Fruit fly (Drosophila melanogaster) whole organism, embryonic: ENCODE results near the gene CG31809.

Experiments
- Blimp-1 ChIP-seq: fragments of 200-800 bp; sonication (Bioruptor generic); optimal IDR thresholded peaks from 3 replicates; lab custom pipeline; 2018; ENCODE audit warnings: missing biosample characterization, missing genetic modification characterization, mild to moderate bottlenecking, moderate library complexity, missing genetic modification reagents
- CG10267 ChIP-seq: fragments of 200-800 bp; sonication (Bioruptor generic); optimal IDR thresholded peaks from 2 replicates; lab custom pipeline; 2018; ENCODE audit warnings: missing biosample characterization, mild to moderate bottlenecking, missing genetic modification characterization, moderate library complexity
- CG10543 ChIP-seq: fragments of 200-800 bp; sonication (Bioruptor generic); optimal IDR thresholded peaks from 3 replicates; lab custom pipeline; 2017; ENCODE audit warnings: missing biosample characterization, mild to moderate bottlenecking, missing genetic modification characterization, moderate library complexity
- CG11504 ChIP-seq: fragments of 200-800 bp; sonication (Bioruptor generic); optimal IDR thresholded peaks from 3 replicates; lab custom pipeline; 2019; ENCODE audit warnings: missing biosample characterization, mild to moderate bottlenecking, missing genetic modification characterization, moderate library complexity
- CG11560 ChIP-seq: fragments of 200-800 bp; sonication (Bioruptor generic); IDR thresholded peaks from 3 replicates; pipeline ENCODE4 v1.3.6; 2022; ENCODE audit warnings: missing biosample characterization, missing genetic modification characterization
- CG12236 ChIP-seq: fragments of 200-800 bp; sonication (Bioruptor generic); optimal IDR thresholded peaks from 2 replicates; lab custom pipeline; 2016; ENCODE audit warnings: missing biosample characterization, missing genetic modification characterization
- CG12942 ChIP-seq: fragments of 200-800 bp; sonication (Bioruptor generic); optimal IDR thresholded peaks from 3 replicates; lab custom pipeline; 2016; ENCODE audit warnings: missing biosample characterization, missing genetic modification characterization
- CG17186 ChIP-seq: fragments of 200-800 bp; sonication (Bioruptor generic); optimal IDR thresholded peaks from 3 replicates; lab custom pipeline; 2017; ENCODE audit warnings: missing biosample characterization, missing genetic modification reagents, missing genetic modification characterization
- CG17359 ChIP-seq: fragments of 200-800 bp; sonication (Bioruptor generic); optimal IDR thresholded peaks from 3 replicates; lab custom pipeline; 2018; ENCODE audit warnings: missing biosample characterization, mild to moderate bottlenecking, missing genetic modification characterization, moderate library complexity
- CG17361 ChIP-seq: fragments of 200-800 bp; sonication (Bioruptor generic); IDR thresholded peaks from 3 replicates; pipeline ENCODE4 v1.3.6; 2022; ENCODE audit warnings: missing biosample characterization, missing genetic modification characterization
- CG17829 ChIP-seq: fragments of 200-800 bp; optimal IDR thresholded peaks from 2 replicates; lab custom pipeline; 2019; ENCODE audit warnings: missing biosample characterization, mild to moderate bottlenecking, missing genetic modification characterization, moderate library complexity
- CG2678 ChIP-seq: fragments of 200-800 bp; sonication (Bioruptor generic); optimal IDR thresholded peaks from 3 replicates; lab custom pipeline; 2019; ENCODE audit warnings: missing biosample characterization, mild to moderate bottlenecking, missing genetic modification characterization, moderate library complexity
- CG2712 ChIP-seq: fragments of 200-800 bp; optimal IDR thresholded peaks from 3 replicates; lab custom pipeline; 2019; ENCODE audit warnings: missing biosample characterization, mild to moderate bottlenecking, missing genetic modification characterization, moderate library complexity
- CG2889 ChIP-seq: fragments of 200-800 bp; sonication (Bioruptor generic); IDR thresholded peaks from 3 replicates; pipeline ENCODE4 v1.3.6; 2022; ENCODE audit warnings: missing biosample characterization, missing genetic modification characterization
- CG30020 ChIP-seq: fragments of 200-800 bp; optimal IDR thresholded peaks from 2 replicates; lab custom pipeline; 2019; ENCODE audit warnings: missing biosample characterization, mild to moderate bottlenecking, missing genetic modification characterization, moderate library complexity
- CG3163 ChIP-seq: fragments of 200-800 bp; sonication (Bioruptor generic); optimal IDR thresholded peaks from 3 replicates; lab custom pipeline; 2016; ENCODE audit warnings: missing biosample characterization, missing genetic modification characterization
- CG32532 ChIP-seq: fragments of 200-800 bp; sonication (Bioruptor generic); IDR thresholded peaks from 2 replicates; pipeline ENCODE4 v1.3.6; 2022; ENCODE audit warnings: missing biosample characterization, missing genetic modification characterization
- CG42726 ChIP-seq: fragments of 200-800 bp; sonication (Bioruptor generic); IDR thresholded peaks from 2 replicates; pipeline ENCODE4 v1.3.6; 2022; ENCODE audit warnings: missing biosample characterization, missing genetic modification characterization; ENCODE audit not compliant: partially characterized antibody
- CG4282 ChIP-seq: fragments of 200-800 bp; sonication (Bioruptor generic); optimal IDR thresholded peaks from 2 replicates; lab custom pipeline; 2016; ENCODE audit warnings: missing biosample characterization, missing genetic modification characterization
- CG4730 ChIP-seq: fragments of 200-800 bp; sonication (Bioruptor generic); IDR thresholded peaks from 2 replicates; pipeline ENCODE4 v1.3.6; 2022; ENCODE audit warnings: missing biosample characterization, missing genetic modification characterization
- CG6254 ChIP-seq: fragments of 200-800 bp; sonication (Bioruptor generic); optimal IDR thresholded peaks from 3 replicates; lab custom pipeline; 2017; ENCODE audit warnings: mild to moderate bottlenecking, missing biosample characterization, missing genetic modification reagents, missing genetic modification characterization
- CG6654 ChIP-seq: fragments of 200-800 bp; sonication (Bioruptor generic); optimal IDR thresholded peaks from 2 replicates; lab custom pipeline; 2017; ENCODE audit warnings: missing biosample characterization, mild to moderate bottlenecking, missing genetic modification characterization
- CG6689 ChIP-seq: fragments of 200-800 bp; sonication (Bioruptor generic); IDR thresholded peaks from 2 replicates; pipeline ENCODE4 v1.3.6; 2022; ENCODE audit warnings: missing biosample characterization, missing genetic modification characterization
- CTCF ChIP-seq: fragments of 200-800 bp; sonication (Bioruptor generic); optimal IDR thresholded peaks from 2 replicates; lab custom pipeline; 2017; ENCODE audit warnings: missing biosample characterization, mild to moderate bottlenecking, missing genetic modification characterization, moderate library complexity
- D19A ChIP-seq: fragments of 200-800 bp; optimal IDR thresholded peaks from 3 replicates; lab custom pipeline; 2019; ENCODE audit warnings: missing biosample characterization, mild to moderate bottlenecking, missing genetic modification characterization, moderate library complexity
- E2f1 ChIP-seq: fragments of 200-800 bp; sonication (Bioruptor generic); IDR thresholded peaks from 2 replicates; pipeline ENCODE4 v1.3.6; 2022; ENCODE audit warnings: missing biosample characterization, missing genetic modification characterization
- Elba2 ChIP-seq: fragments of 200-800 bp; sonication (Bioruptor generic); optimal IDR thresholded peaks from 3 replicates; lab custom pipeline; 2016; ENCODE audit warnings: missing biosample characterization, missing genetic modification characterization
- Ets97D ChIP-seq: fragments of 200-800 bp; sonication (Bioruptor generic); optimal IDR thresholded peaks from 3 replicates; lab custom pipeline; 2016; ENCODE audit warnings: missing biosample characterization, missing genetic modification characterization
- Hr51 ChIP-seq, 2 experiments: fragments of 200-800 bp; sonication (Bioruptor generic); optimal IDR thresholded peaks; 2 replicates in 1 of 2; 3 replicates in 1 of 2; lab custom pipeline; 2016 to 2018; ENCODE audit warnings: missing biosample characterization in 2 of 2, missing genetic modification characterization in 2 of 2, mild to moderate bottlenecking in 1 of 2, moderate library complexity in 1 of 2
- Med ChIP-seq: fragments of 200-800 bp; sonication (Bioruptor generic); peaks from one replicate; lab custom pipeline; 2016; ENCODE audit warnings: missing biosample characterization, missing genetic modification characterization, mild to moderate bottlenecking, inconsistent platforms, moderate library complexity
- PHDP ChIP-seq: fragments of 200-800 bp; sonication (Bioruptor generic); optimal IDR thresholded peaks from 3 replicates; lab custom pipeline; 2018; ENCODE audit warnings: missing biosample characterization, mild to moderate bottlenecking, missing genetic modification characterization, moderate library complexity
- Pdp1 ChIP-seq, 2 experiments: fragments of 200-800 bp; sonication (Bioruptor generic); optimal IDR thresholded peaks; 3 replicates each; lab custom pipeline; 2016; ENCODE audit warnings: missing biosample characterization in 2 of 2, missing genetic modification characterization in 2 of 2, mild to moderate bottlenecking in 1 of 2, moderate library complexity in 1 of 2
- Ptx1 ChIP-seq: fragments of 200-800 bp; sonication (Bioruptor generic); IDR thresholded peaks from 2 replicates; pipeline ENCODE4 v1.3.6; 2022; ENCODE audit warnings: missing biosample characterization, missing genetic modification characterization
- Ssrp ChIP-seq: fragments of 200-800 bp; sonication (Bioruptor generic); optimal IDR thresholded peaks from 2 replicates; lab custom pipeline; 2018; ENCODE audit warnings: missing biosample characterization, mild to moderate bottlenecking, missing genetic modification characterization, moderate library complexity
- amos ChIP-seq: fragments of 200-800 bp; sonication (Bioruptor generic); IDR thresholded peaks from 2 replicates; pipeline ENCODE4 v1.3.6; 2022; ENCODE audit warnings: missing biosample characterization, missing genetic modification characterization; ENCODE audit not compliant: partially characterized antibody
- aop ChIP-seq: fragments of 200-800 bp; sonication (Bioruptor generic); IDR thresholded peaks from 2 replicates; pipeline ENCODE4 v1.3.6; 2022; ENCODE audit warnings: missing biosample characterization, missing genetic modification characterization
- bab2 ChIP-seq: fragments of 200-800 bp; sonication (Bioruptor generic); optimal IDR thresholded peaks from 2 replicates; lab custom pipeline; 2016; ENCODE audit warnings: missing biosample characterization, missing genetic modification characterization
- eyg ChIP-seq: fragments of 200-800 bp; sonication (Bioruptor generic); optimal IDR thresholded peaks from 3 replicates; lab custom pipeline; 2016; ENCODE audit warnings: missing biosample characterization, missing genetic modification characterization
- gcm ChIP-seq: fragments of 200-800 bp; sonication (Bioruptor generic); optimal IDR thresholded peaks from 2 replicates; lab custom pipeline; 2019; ENCODE audit warnings: missing biosample characterization, mild to moderate bottlenecking, missing genetic modification characterization, moderate library complexity
- gem ChIP-seq: fragments of 200-800 bp; sonication (Bioruptor generic); optimal IDR thresholded peaks from 2 replicates; lab custom pipeline; 2019; ENCODE audit warnings: missing biosample characterization, mild to moderate bottlenecking, missing genetic modification characterization, moderate library complexity
- gfzf ChIP-seq: fragments of 200-800 bp; sonication (Bioruptor generic); optimal IDR thresholded peaks from 2 replicates; lab custom pipeline; 2016; ENCODE audit warnings: missing biosample characterization, mild to moderate bottlenecking, missing genetic modification characterization, moderate library complexity
- grau ChIP-seq: fragments of 200-800 bp; optimal IDR thresholded peaks from 3 replicates; lab custom pipeline; 2019; ENCODE audit warnings: missing biosample characterization, mild to moderate bottlenecking, missing genetic modification characterization, moderate library complexity
- h ChIP-seq: fragments of >200 bp; optimal IDR thresholded peaks from 2 replicates; lab custom pipeline; 2017
- pb ChIP-seq: fragments of 200-800 bp; sonication (Bioruptor generic); optimal IDR thresholded peaks from 3 replicates; lab custom pipeline; 2016; ENCODE audit warnings: missing biosample characterization, missing genetic modification characterization
- row ChIP-seq: fragments of 200-800 bp; sonication (Bioruptor generic); IDR thresholded peaks from 3 replicates; pipeline ENCODE4 v1.3.6; 2022; ENCODE audit warnings: missing biosample characterization, missing genetic modification characterization
- slp2 ChIP-seq: fragments of 200-800 bp; sonication (Bioruptor generic); optimal IDR thresholded peaks from 2 replicates; lab custom pipeline; 2016; ENCODE audit warnings: missing biosample characterization, missing genetic modification characterization
- stc ChIP-seq: fragments of 200-800 bp; sonication (Bioruptor generic); IDR thresholded peaks from 2 replicates; pipeline ENCODE4 v1.3.6; 2022; ENCODE audit warnings: missing biosample characterization, missing genetic modification characterization
- stwl ChIP-seq: fragments of 200-800 bp; sonication (Bioruptor generic); optimal IDR thresholded peaks from 3 replicates; lab custom pipeline; 2018; ENCODE audit warnings: missing biosample characterization, mild to moderate bottlenecking, missing genetic modification characterization, moderate library complexity
- unpg ChIP-seq: fragments of 200-800 bp; sonication (Bioruptor generic); optimal IDR thresholded peaks from 3 replicates; lab custom pipeline; 2018; ENCODE audit warnings: missing biosample characterization, mild to moderate bottlenecking, missing genetic modification characterization, moderate library complexity
- usp ChIP-seq: fragments of >200 bp; optimal IDR thresholded peaks from 2 replicates; lab custom pipeline; 2017; ENCODE audit warnings: missing biosample characterization, missing genetic modification characterization

CG31809 gene

dm6 chr2L:16857131-16857530 is 1.4 kb downstream of the CG31809 start:
- TF ChIP-seq CG32532 (no peak), bab2 (no peak), Elba2 (no peak), CTCF (no peak), CG10543 (GFP tag; lab: Kevin White, UChicago) (no peak), E2f1 (GFP tag; lab: Robert Waterston, UW) (no peak), Pdp1 (GFP tag; optimal IDR thresholded peaks at IDR 0.05; lab: Kevin White, UChicago) (no peak), CG6654 (GFP tag; lab: Kevin White, UChicago) (no peak), Ets97D (GFP tag; lab: Kevin White, UChicago) (no peak), grau (tag; lab: Kevin White, UChicago) (no peak), CG4282 (GFP tag; lab: Kevin White, UChicago) (no peak), Ptx1 (no peak), eyg (GFP tag; lab: Kevin White, UChicago) (no peak), pb (no peak), CG12236 (GFP tag; lab: Kevin White, UChicago) (no peak), CG17186 (GFP tag; lab: Kevin White, UChicago) (no peak), amos (GFP tag; lab: Robert Waterston, UW) (no peak), CG6254 (no peak), CG10267 (tag; lab: Kevin White, UChicago) (no peak)

dm6 chr2L:16852318-16852932 is 6.1 kb downstream of the CG31809 start, which contains the start of gene CG31810:
TSS of gene CG31810 (minus strand) at chr2L:16852368.
- TF ChIP-seq CG6689 (GFP tag; lab: Robert Waterston, UW), result no peak
- peak in 1 of 2 experiments; percentile 21 for TF ChIP-seq Hr51 (GFP tag; optimal IDR thresholded peaks at IDR 0.05; lab: Kevin White, UChicago)
- TF ChIP-seq CG12942 (GFP tag; lab: Kevin White, UChicago), result no peak
- peak; percentile 30 for TF ChIP-seq CG2678 (tag; lab: Kevin White, UChicago)
- no peak for TF ChIP-seq CG11560 (tag; lab: Robert Waterston, UW)
- peak; percentile 41 for TF ChIP-seq gem (tag; lab: Kevin White, UChicago)
- TF ChIP-seq CG2712 (tag; lab: Kevin White, UChicago), result peak; percentile 17
- 0 out of 2 replicates have a peak, but pooled peaks have one; percentile 8 for TF ChIP-seq stc (GFP tag; lab: Robert Waterston, UW)
- peak; percentile 16 for TF ChIP-seq stwl (tag; lab: Kevin White, UChicago)
- peak; percentile 35 for TF ChIP-seq unpg (GFP tag; lab: Kevin White, UChicago)
- peak; percentile 43 for TF ChIP-seq row (GFP tag; lab: Robert Waterston, UW)
- TF ChIP-seq CG17359 (tag; lab: Kevin White, UChicago), result peak; percentile 42
- TF ChIP-seq CG17361, result 0 out of 3 replicates have a peak, but pooled peaks have one; percentile 20
- peak; percentile 16 for TF ChIP-seq D19A (tag; lab: Kevin White, UChicago)
- TF ChIP-seq CG2889 (GFP tag; lab: Robert Waterston, UW), result peak; percentile 70; the same call in 2 of the 3 replicates
- no peak for TF ChIP-seq pb
- no peak for TF ChIP-seq gfzf (GFP tag; lab: Kevin White, UChicago)
- no peak for TF ChIP-seq h (lab: Kevin White, UChicago)
- TF ChIP-seq CG30020 (tag; lab: Kevin White, UChicago), result no peak
- TF ChIP-seq CG3163, result peak; percentile 76
- peak; percentile 4 for TF ChIP-seq Blimp-1 (GFP tag; lab: Kevin White, UChicago)
- TF ChIP-seq CG17829 (tag; lab: Kevin White, UChicago), result peak; percentile 2
- no peak for TF ChIP-seq CG4730 (GFP tag; lab: Robert Waterston, UW)
- TF ChIP-seq CG42726 (GFP tag; lab: Robert Waterston, UW), result no peak
- TF ChIP-seq gcm (GFP tag; lab: Kevin White, UChicago), result peak; percentile 12
- TF ChIP-seq aop (GFP tag; lab: Robert Waterston, UW), result no peak
- no peak for TF ChIP-seq Ssrp (tag; lab: Kevin White, UChicago)
- TF ChIP-seq CTCF, result peak; percentile 31
- peak; percentile 26 for TF ChIP-seq PHDP
- TF ChIP-seq usp (GFP tag; lab: Kevin White, UChicago), result no peak
- no peak for TF ChIP-seq slp2
- peak; percentile 17 for TF ChIP-seq grau (tag; lab: Kevin White, UChicago)
- peak; percentile 11 for TF ChIP-seq Med
- peak; percentile 32 for TF ChIP-seq CG11504
